Worm (Caenorhabditis elegans) whole organism, young adult: ENCODE measurements around the gene ogt-1.

Experiments used
- C17E4.6 ChIP-seq: fragments of 200-800 bp; sonication (Bioruptor generic); IDR thresholded peaks from 2 replicates; pipeline ENCODE4 v1.3.6; 2022; ENCODE audit warnings: missing genetic modification reagents, missing genetic modification characterization, missing compliant biosample characterization
- D2030.7 ChIP-seq: fragments of 200-800 bp; sonication (Bioruptor generic); IDR thresholded peaks from 2 replicates; pipeline ENCODE4 v1.3.6; 2022; ENCODE audit warnings: missing genetic modification reagents, missing genetic modification characterization, missing compliant biosample characterization
- Y67H2A.10 ChIP-seq: fragments of 200-800 bp; sonication (Bioruptor generic); conservative IDR thresholded peaks from 2 replicates; pipeline ENCODE4 v1.3.6; 2022; ENCODE audit warnings: missing genetic modification reagents, missing genetic modification characterization, missing compliant biosample characterization
- ZK185.1 ChIP-seq: sonication (generic microtip); optimal IDR thresholded peaks from 2 replicates; lab custom pipeline; 2016; ENCODE audit warnings: mild to moderate bottlenecking, missing genetic modification characterization, missing compliant biosample characterization; ENCODE audit not compliant: poor library complexity, severe bottlenecking
- ccch-3 ChIP-seq: fragments of 200-800 bp; sonication (Bioruptor generic); optimal IDR thresholded peaks from 2 replicates; lab custom pipeline; 2018; ENCODE audit warnings: mild to moderate bottlenecking, missing genetic modification characterization, missing compliant biosample characterization
- ceh-27 ChIP-seq: fragments of 200-800 bp; sonication (Bioruptor generic); optimal IDR thresholded peaks from 2 replicates; lab custom pipeline; 2018; ENCODE audit warnings: mild to moderate bottlenecking, missing genetic modification characterization, moderate library complexity, missing compliant biosample characterization
- let-607 ChIP-seq, 2 experiments: fragments of 200-800 bp in 1 of 2; sonication (Bioruptor generic) in 1 of 2; sonication (generic microtip) in 1 of 2; optimal IDR thresholded peaks; 2 replicates each; lab custom pipeline; 2016 to 2018; ENCODE audit warnings: mild to moderate bottlenecking in 2 of 2, missing compliant biosample characterization in 2 of 2, missing genetic modification characterization in 2 of 2, moderate library complexity in 2 of 2, missing genotype in 1 of 2
- nfya-1 ChIP-seq: sonication (generic microtip); optimal IDR thresholded peaks from 2 replicates; lab custom pipeline; 2017; ENCODE audit warnings: antibody characterized with exemption, missing compliant biosample characterization, missing genetic modification characterization, borderline replicate concordance; ENCODE audit not compliant: insufficient read depth
- nfya-2 ChIP-seq: fragments of 200-800 bp; sonication (Bioruptor generic); IDR thresholded peaks from 2 replicates; pipeline ENCODE4 v1.3.6; 2022; ENCODE audit warnings: missing genetic modification reagents, missing genetic modification characterization, missing compliant biosample characterization
- nhr-27 ChIP-seq: fragments of 200-800 bp; sonication (Bioruptor generic); optimal IDR thresholded peaks from 2 replicates; lab custom pipeline; 2018; ENCODE audit warnings: mild to moderate bottlenecking, missing genetic modification characterization, moderate library complexity, missing compliant biosample characterization
- sea-2 ChIP-seq: fragments of 200-800 bp; sonication (Bioruptor generic); IDR thresholded peaks from 2 replicates; pipeline ENCODE4 v1.3.6; 2022; ENCODE audit warnings: missing genetic modification characterization, missing compliant biosample characterization
- unc-62 ChIP-seq: fragments of 150-350 bp; optimal IDR thresholded peaks from 2 replicates; lab custom pipeline; 2014; ENCODE audit warnings: missing biosample characterization, missing genetic modification reagents, missing genetic modification characterization

ce11 chrIII:7170090-7170489 is 16.5 kb upstream of the ogt-1 start:
- TF ChIP-seq sea-2 (GFP tag; lab: Robert Waterston, UW) (no peak), nfya-1 (tag; lab: Kevin White, UChicago) (no peak), unc-62 (no peak), C17E4.6 (GFP tag; lab: Robert Waterston, UW) (no peak), D2030.7 (no peak), nhr-27 (no peak), ceh-27 (GFP tag; lab: Kevin White, UChicago) (no peak), nfya-2 (no peak), ccch-3 (GFP tag; lab: Kevin White, UChicago) (no peak), ZK185.1 (tag; lab: Kevin White, UChicago) (no peak), let-607 (tag; optimal IDR thresholded peaks at IDR 0.05; lab: Kevin White, UChicago) (no peak), Y67H2A.10 (GFP tag; lab: Robert Waterston, UW) (no peak)
